ENCODE assay signal across 5 fruit fly cellular contexts in genomic region chrX:11439270-11439669, dm6.
TF ChIP-seq lines count a peak whose summit lies in the region.

No protein-coding gene starts in this region.

- no peak for TF ChIP-seq CTCF in whole organism, embryonic (GFP tag; optimal IDR thresholded peaks at IDR 0.05; lab: Kevin White, UChicago)

TF ChIP-seq in whole organism, adult, 20 proteins besides CTCF, POLR2A, EP300 and RAD21 (continues in another document):
- TF ChIP-seq CG5204 (GFP tag; optimal IDR thresholded peaks at IDR 0.05; lab: Kevin White, UChicago) (no peak), pad (GFP tag; optimal IDR thresholded peaks at IDR 0.05; lab: Kevin White, UChicago) (peak; percentile 6), CG7101 (tag; optimal IDR thresholded peaks at IDR 0.05; lab: Kevin White, UChicago) (peak; percentile 0), cic (GFP tag; optimal IDR thresholded peaks at IDR 0.05; lab: Kevin White, UChicago) (peak; percentile 4), CG11617 (GFP tag; optimal IDR thresholded peaks at IDR 0.05; lab: Kevin White, UChicago) (no peak), CG14711 (tag; optimal IDR thresholded peaks at IDR 0.05; lab: Kevin White, UChicago) (no peak), CG1620 (GFP tag; optimal IDR thresholded peaks at IDR 0.05; lab: Kevin White, UChicago) (no peak), cnc (optimal IDR thresholded peaks at IDR 0.05; lab: Kevin White, UChicago) (no peak), Clk (GFP tag; optimal IDR thresholded peaks at IDR 0.05; lab: Kevin White, UChicago) (no peak), tj (GFP tag; optimal IDR thresholded peaks at IDR 0.05; lab: Kevin White, UChicago) (peak; percentile 83), kay (GFP tag; lab: Kevin White, UChicago; ENCODE audit: borderline replicate concordance) (no peak), ovo (GFP tag; optimal IDR thresholded peaks at IDR 0.05; lab: Kevin White, UChicago) (no peak), Mnt (GFP tag; optimal IDR thresholded peaks at IDR 0.05; lab: Kevin White, UChicago) (no peak), CG33017 (tag; optimal IDR thresholded peaks at IDR 0.05; lab: Kevin White, UChicago) (no peak), CG7045 (GFP tag; optimal IDR thresholded peaks at IDR 0.05; lab: Kevin White, UChicago) (no peak), bab1 (GFP tag; optimal IDR thresholded peaks at IDR 0.05; lab: Kevin White, UChicago) (no peak), Crg-1 (GFP tag; optimal IDR thresholded peaks at IDR 0.05; lab: Kevin White, UChicago) (no peak), toe (GFP tag; optimal IDR thresholded peaks at IDR 0.05; lab: Kevin White, UChicago) (no peak), Hr96 (GFP tag; optimal IDR thresholded peaks at IDR 0.05; lab: Kevin White, UChicago) (no peak)

TF ChIP-seq in whole organism, embryonic, 481 proteins besides CTCF, POLR2A, EP300 and RAD21 (continues in another document):
- TF ChIP-seq CG3847 (GFP tag; IDR thresholded peaks at IDR 0.05; lab: Robert Waterston, UW) (no peak), vfl (GFP tag; optimal IDR thresholded peaks at IDR 0.05; lab: Kevin White, UChicago) (no peak), CG1603 (tag; optimal IDR thresholded peaks at IDR 0.05; lab: Kevin White, UChicago) (no peak), CG6813 (GFP tag; optimal IDR thresholded peaks at IDR 0.05; lab: Kevin White, UChicago) (peak; percentile 25), grn (GFP tag; optimal IDR thresholded peaks at IDR 0.05; lab: Kevin White, UChicago) (no peak), CG1233 (GFP tag; optimal IDR thresholded peaks at IDR 0.05; lab: Kevin White, UChicago) (no peak), Dll (GFP tag; IDR thresholded peaks at IDR 0.05; lab: Robert Waterston, UW; ENCODE audit: partially characterized antibody) (no peak), Hmr (GFP tag; optimal IDR thresholded peaks at IDR 0.05; lab: Kevin White, UChicago) (peak; percentile 23), CG15514 (GFP tag; optimal IDR thresholded peaks at IDR 0.05; lab: Kevin White, UChicago) (peak; percentile 26), CG3163 (GFP tag; optimal IDR thresholded peaks at IDR 0.05; lab: Kevin White, UChicago) (no peak), gce (GFP tag; IDR thresholded peaks at IDR 0.05; lab: Robert Waterston, UW) (no peak), CG10431 (GFP tag; optimal IDR thresholded peaks at IDR 0.05; lab: Kevin White, UChicago) (no peak), pita (GFP tag; optimal IDR thresholded peaks at IDR 0.05; lab: Kevin White, UChicago) (no peak), CG13894 (tag; optimal IDR thresholded peaks at IDR 0.05; lab: Kevin White, UChicago) (no peak), CG7839 (tag; optimal IDR thresholded peaks at IDR 0.05; lab: Kevin White, UChicago) (no peak), ac (GFP tag; optimal IDR thresholded peaks at IDR 0.05; lab: Kevin White, UChicago) (no peak), ATbp (GFP tag; optimal IDR thresholded peaks at IDR 0.05; lab: Kevin White, UChicago) (peak; percentile 27), CG2678 (tag; optimal IDR thresholded peaks at IDR 0.05; lab: Kevin White, UChicago) (peak; percentile 21), CG14965 (GFP tag; optimal IDR thresholded peaks at IDR 0.05; lab: Kevin White, UChicago; ENCODE audit: borderline replicate concordance) (no peak)

TF ChIP-seq in whole organism, prepupa, 60 proteins besides CTCF, POLR2A, EP300 and RAD21:
- TF ChIP-seq fkh (GFP tag; optimal IDR thresholded peaks at IDR 0.05; lab: Kevin White, UChicago) = peak; percentile 85
- TF ChIP-seq fd59A (GFP tag; optimal IDR thresholded peaks at IDR 0.05; lab: Kevin White, UChicago) = no peak

TF ChIP-seq in whole organism, pupa, 21 proteins besides CTCF, POLR2A, EP300 and RAD21:
- peak; percentile 36 for TF ChIP-seq EcR (GFP tag; optimal IDR thresholded peaks at IDR 0.05; lab: Kevin White, UChicago)
- TF ChIP-seq CG34367 (tag; optimal IDR thresholded peaks at IDR 0.05; lab: Kevin White, UChicago) = no peak

TF ChIP-seq in whole organism, wandering third instar larva, 38 proteins besides CTCF, POLR2A, EP300 and RAD21:
- TF ChIP-seq N (GFP tag; optimal IDR thresholded peaks at IDR 0.05; lab: Kevin White, UChicago) (no peak), psq (GFP tag; optimal IDR thresholded peaks at IDR 0.05; lab: Kevin White, UChicago) (peak; percentile 16)
